Fruit fly (Drosophila melanogaster): Measurements from ENCODE around the gene Grl36a.

The Grl36a gene

DNA sequence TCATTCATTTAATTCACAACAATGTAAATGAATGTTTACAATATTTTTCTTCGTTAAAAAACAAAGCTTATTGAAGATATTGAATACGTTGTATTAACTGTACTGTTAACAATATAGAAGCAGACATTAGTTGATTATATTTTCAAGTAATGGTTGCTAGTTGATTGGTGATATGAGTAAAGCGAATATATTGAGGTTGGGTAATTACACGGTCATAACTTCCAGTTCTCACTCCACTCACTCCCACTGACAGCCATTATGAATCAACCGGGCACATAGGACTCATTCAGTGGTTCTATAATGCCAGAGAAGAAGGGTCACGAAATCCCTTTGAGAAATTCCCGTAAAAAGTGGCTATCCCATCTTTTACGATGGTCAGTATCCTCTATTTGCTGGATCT, at the start of gene Grl36a:
Gene Grl36a (plus strand): TSS at position 301 of the 400 bp plus-strand sequence.
- no peak for TF ChIP-seq psq (optimal IDR thresholded peaks at IDR 0.05)

DNA sequence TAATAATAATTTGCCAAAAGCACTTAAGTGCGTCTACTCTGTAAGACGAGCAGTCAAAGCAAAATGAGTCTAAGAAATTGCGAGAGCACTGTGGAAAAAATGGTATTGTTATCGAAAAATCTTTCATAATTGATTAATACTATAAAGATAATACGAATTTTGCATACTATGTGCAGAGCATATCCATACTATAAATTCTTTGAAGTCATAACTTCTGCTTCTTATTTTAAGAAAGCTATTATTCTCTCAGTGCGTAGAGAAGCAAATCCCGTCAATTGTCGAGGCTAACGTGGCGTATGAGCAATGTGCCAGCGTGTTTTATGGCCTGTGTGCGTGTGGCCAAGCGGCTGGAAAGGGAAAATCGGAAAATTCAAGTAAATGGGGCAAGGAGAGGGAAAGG, 22.1 kb upstream of the Grl36a start:
- no peak for TF ChIP-seq Myc (optimal IDR thresholded peaks at IDR 0.05)
- TF ChIP-seq psq (optimal IDR thresholded peaks at IDR 0.05): no peak
- TF ChIP-seq ttk (optimal IDR thresholded peaks at IDR 0.05): no peak

DNA sequence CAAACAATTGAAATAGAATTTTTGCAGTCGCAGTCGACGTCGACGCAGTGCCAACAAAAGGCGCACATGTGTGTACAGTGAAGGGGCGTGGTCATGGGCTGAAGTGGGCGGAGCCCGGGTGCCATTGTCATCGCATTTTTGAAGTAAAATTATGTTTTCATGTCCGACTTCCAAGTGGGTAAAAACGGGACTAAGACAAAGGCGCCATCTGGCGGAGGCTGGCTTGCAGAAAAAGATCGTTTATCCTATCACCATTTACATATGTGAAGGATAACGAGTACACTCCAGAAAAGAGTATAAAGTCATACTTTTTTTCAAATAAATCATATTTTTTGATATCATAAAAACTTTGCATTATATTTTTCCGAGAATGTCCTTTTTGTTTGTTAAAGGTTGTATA, 18.4 kb upstream of the Grl36a start:
- TF ChIP-seq ttk (optimal IDR thresholded peaks at IDR 0.05) (no peak), Sin3A (optimal IDR thresholded peaks at IDR 0.05) (no peak), h (optimal IDR thresholded peaks at IDR 0.05) (no peak), Myc (optimal IDR thresholded peaks at IDR 0.05) (no peak), insv (optimal IDR thresholded peaks at IDR 0.05) (no peak), psq (optimal IDR thresholded peaks at IDR 0.05) (no peak)

DNA sequence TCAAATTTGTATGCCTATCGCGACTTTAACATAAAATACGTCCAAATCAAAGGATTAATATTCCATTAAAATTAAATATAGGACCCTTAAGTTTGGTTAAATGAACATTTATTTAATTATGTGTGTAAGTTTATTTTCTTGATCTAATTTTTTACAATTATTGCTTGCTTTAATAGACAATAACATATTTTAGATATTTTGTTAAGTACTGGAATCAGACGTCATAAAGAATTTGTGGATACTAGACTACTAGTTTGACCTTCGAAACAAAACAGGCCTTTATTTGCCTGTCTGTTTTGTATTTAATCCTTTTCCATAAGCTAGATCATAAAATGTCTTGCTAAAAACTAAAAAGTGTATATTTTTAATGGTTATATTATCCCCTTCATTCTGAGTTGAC, 8.6 kb upstream of the Grl36a start, which contains the start of gene CG34169:
Gene CG34169 (plus strand): TSS at position 301 of the 400 bp plus-strand sequence.
- TF ChIP-seq psq (optimal IDR thresholded peaks at IDR 0.05): no peak
- TF ChIP-seq ttk (optimal IDR thresholded peaks at IDR 0.05): no peak
- TF ChIP-seq Sin3A (optimal IDR thresholded peaks at IDR 0.05): no peak
- no peak for TF ChIP-seq h (optimal IDR thresholded peaks at IDR 0.05)
- TF ChIP-seq insv (optimal IDR thresholded peaks at IDR 0.05): no peak
- no peak for TF ChIP-seq Myc (optimal IDR thresholded peaks at IDR 0.05)

DNA sequence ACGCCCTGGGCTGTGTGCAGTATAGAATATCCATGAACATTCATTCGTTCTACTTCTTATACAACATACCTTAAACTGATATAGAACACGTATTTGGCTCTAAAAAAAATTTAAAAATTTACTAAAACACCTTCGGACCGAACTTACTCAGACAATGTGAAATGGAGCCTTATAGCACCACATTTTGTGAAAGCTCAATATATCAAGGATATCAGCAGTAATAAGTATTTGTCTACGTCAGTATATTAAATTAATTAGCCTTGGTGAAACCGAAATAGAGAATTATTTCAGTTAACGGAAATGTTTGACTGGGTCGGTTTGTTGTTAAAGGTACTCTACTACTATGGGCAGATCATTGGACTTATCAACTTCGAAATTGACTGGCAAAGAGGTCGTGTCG, 5.4 kb upstream of the Grl36a start, which contains the start of gene Gr36a:
Gene Gr36a (plus strand): TSS at position 301 of the 400 bp plus-strand sequence.
- TF ChIP-seq psq (optimal IDR thresholded peaks at IDR 0.05): no peak
- no peak for TF ChIP-seq Myc (optimal IDR thresholded peaks at IDR 0.05)
- TF ChIP-seq ttk (optimal IDR thresholded peaks at IDR 0.05): no peak
- TF ChIP-seq insv (optimal IDR thresholded peaks at IDR 0.05): no peak
- no peak for TF ChIP-seq Sin3A (optimal IDR thresholded peaks at IDR 0.05)
- no peak for TF ChIP-seq h (optimal IDR thresholded peaks at IDR 0.05)

DNA sequence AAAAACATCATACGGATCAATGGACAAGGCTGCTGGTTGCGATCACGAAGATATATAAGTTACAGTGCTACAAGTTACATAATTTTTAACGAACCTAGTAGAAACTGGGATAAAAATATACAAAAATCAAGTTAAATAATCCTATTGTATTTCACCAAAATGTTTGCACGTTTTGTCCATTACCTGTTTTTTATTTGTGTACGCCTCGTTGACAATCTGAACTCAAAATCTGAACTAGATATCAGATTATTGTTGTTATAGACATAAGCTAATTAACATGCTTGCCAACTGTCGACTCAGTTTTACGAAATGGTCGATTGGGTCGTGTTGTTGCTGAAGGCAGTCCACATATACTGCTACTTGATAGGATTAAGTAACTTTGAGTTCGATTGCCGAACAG, 3.3 kb upstream of the Grl36a start, which contains the start of gene Gr36b:
Gene Gr36b (plus strand): TSS at position 301 of the 400 bp plus-strand sequence.
- TF ChIP-seq Myc (optimal IDR thresholded peaks at IDR 0.05) (no peak), Sin3A (optimal IDR thresholded peaks at IDR 0.05) (no peak), insv (optimal IDR thresholded peaks at IDR 0.05) (no peak), ttk (optimal IDR thresholded peaks at IDR 0.05) (no peak), psq (optimal IDR thresholded peaks at IDR 0.05) (no peak), h (optimal IDR thresholded peaks at IDR 0.05) (no peak)

DNA sequence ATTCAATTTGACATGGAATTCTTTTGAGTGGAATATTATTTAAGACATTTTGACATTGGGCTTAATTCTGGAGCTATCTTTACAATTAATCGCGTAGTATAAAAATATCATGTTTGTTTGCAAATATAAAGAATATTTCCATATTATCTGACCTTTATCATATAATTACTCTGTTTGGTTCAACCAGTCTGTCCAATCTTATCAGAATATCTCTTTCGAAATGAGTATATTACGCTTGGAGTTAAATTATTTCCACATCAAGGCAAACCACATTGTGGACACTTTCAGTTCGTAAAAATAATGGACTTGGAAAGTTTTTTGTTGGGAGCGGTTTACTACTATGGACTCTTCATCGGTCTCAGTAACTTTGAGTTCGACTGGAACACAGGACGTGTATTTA, 1.7 kb upstream of the Grl36a start, which contains the start of gene Gr36c:
Gene Gr36c (plus strand): TSS at position 301 of the 400 bp plus-strand sequence.
- no peak for TF ChIP-seq Sin3A (optimal IDR thresholded peaks at IDR 0.05)
- no peak for TF ChIP-seq ttk (optimal IDR thresholded peaks at IDR 0.05)
- TF ChIP-seq insv (optimal IDR thresholded peaks at IDR 0.05): no peak
- TF ChIP-seq Myc (optimal IDR thresholded peaks at IDR 0.05): no peak
- no peak for TF ChIP-seq psq (optimal IDR thresholded peaks at IDR 0.05)
- TF ChIP-seq h (optimal IDR thresholded peaks at IDR 0.05): no peak

DNA sequence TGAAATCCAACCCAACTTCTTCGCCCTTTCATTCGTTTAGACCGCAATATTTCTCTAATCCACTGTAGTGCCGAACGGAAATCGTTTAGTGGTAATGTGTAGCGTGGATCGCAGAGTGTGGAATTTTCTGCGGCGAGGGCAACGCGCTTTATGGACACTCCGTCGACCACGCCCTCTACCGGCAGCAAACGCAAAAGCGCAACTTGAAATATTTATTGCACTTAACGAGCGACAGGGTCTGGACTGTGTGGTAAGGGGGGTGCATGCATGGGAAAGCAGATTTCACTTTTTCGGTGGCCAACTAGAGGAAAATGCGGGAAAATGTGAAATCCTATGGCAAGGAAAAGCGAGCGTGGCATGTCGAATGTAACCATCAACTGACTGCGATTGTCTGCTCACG, 13.5 kb downstream of the Grl36a start:
- no peak for TF ChIP-seq h (optimal IDR thresholded peaks at IDR 0.05)
- TF ChIP-seq ttk (optimal IDR thresholded peaks at IDR 0.05): no peak
- no peak for TF ChIP-seq Myc (optimal IDR thresholded peaks at IDR 0.05)
- no peak for TF ChIP-seq Sin3A (optimal IDR thresholded peaks at IDR 0.05)
- TF ChIP-seq psq (optimal IDR thresholded peaks at IDR 0.05): no peak
- no peak for TF ChIP-seq insv (optimal IDR thresholded peaks at IDR 0.05)

DNA sequence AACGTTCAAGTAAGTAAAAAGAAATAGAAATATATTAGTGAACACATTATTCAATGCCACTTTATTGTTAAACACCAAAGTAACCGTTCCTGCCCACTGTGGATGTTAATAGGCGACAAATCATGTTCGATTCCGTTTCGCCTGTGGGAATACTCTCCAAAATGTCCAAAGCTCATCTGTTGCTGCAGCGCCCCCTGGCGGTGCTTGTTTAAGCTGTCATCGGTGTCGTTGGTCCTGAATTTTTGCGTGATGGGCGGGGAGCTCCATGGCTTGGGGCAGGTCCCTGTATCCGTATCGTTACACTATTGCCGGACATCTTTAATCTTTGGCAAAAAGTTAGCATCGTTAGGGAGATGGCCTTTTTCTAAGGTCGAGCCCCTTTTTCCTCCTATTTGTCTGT, 20.0 kb downstream of the Grl36a start:
- TF ChIP-seq Myc (optimal IDR thresholded peaks at IDR 0.05): no peak
- TF ChIP-seq insv (optimal IDR thresholded peaks at IDR 0.05): no peak
- TF ChIP-seq psq (optimal IDR thresholded peaks at IDR 0.05): no peak
- no peak for TF ChIP-seq Sin3A (optimal IDR thresholded peaks at IDR 0.05)
- no peak for TF ChIP-seq ttk (optimal IDR thresholded peaks at IDR 0.05)

DNA sequence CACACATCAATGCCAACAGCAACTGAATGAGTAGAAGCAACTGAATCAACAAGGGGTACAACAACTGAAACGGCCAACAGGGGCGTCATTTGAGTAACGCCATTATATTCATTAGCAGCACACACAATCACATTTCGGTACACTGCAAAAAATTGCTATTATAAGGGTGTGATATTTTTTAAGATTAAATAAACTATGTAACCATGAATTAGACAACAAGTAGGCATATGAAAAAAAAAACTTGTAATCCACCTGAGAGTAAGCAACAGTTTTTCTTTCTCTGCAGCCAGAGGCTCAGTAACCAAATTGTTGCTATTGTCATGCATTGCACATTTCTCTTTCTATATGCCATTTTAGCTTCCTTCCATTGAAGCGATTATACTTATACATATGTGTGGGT, 22.1 kb downstream of the Grl36a start:
- TF ChIP-seq Sin3A (optimal IDR thresholded peaks at IDR 0.05): no peak

DNA sequence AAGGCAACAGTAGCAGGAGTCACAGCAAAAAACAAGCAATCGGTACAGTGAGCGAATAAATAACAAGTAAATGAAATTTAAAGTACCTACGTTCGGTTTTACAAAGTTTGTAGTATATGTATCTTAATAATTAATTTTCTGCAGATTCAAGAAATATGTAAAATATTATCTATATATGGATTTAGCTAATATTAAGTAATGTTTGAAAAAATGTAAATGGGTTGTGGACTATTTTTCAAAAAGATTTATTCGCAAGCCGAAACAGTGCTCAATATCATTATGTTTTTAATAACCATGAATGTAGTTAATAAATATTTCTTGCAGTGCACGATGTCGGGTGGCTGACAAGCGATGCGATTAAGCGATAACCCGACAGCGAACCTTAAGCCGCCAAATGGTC, 25.3 kb downstream of the Grl36a start:
- TF ChIP-seq h (optimal IDR thresholded peaks at IDR 0.05) (no peak), insv (optimal IDR thresholded peaks at IDR 0.05) (no peak), ttk (optimal IDR thresholded peaks at IDR 0.05) (no peak), psq (optimal IDR thresholded peaks at IDR 0.05) (no peak), Sin3A (optimal IDR thresholded peaks at IDR 0.05) (no peak), Myc (optimal IDR thresholded peaks at IDR 0.05) (no peak)

DNA sequence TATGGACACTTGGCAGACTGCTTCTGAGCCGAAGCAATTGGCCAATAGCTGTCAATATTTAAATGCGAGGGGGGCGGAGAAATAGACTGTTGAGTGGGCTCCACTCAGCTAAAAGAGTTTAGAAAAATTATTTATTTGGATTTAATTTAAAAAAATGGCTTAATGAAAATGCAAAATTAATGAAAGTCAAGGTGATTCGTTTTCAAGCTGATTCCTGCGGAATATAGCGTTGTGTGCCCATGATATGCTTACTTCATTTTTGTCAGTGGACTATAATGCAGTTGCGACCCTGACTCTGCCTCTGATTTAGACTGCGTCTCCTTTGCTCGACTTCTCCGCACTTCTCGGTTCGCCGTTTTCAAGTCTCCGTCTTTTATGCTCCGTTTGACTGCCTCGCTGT, 35.1 kb downstream of the Grl36a start:
- TF ChIP-seq Sin3A (optimal IDR thresholded peaks at IDR 0.05): no peak
- no peak for TF ChIP-seq psq (optimal IDR thresholded peaks at IDR 0.05)
- TF ChIP-seq Myc (optimal IDR thresholded peaks at IDR 0.05): no peak
- TF ChIP-seq ttk (optimal IDR thresholded peaks at IDR 0.05): no peak
- no peak for TF ChIP-seq insv (optimal IDR thresholded peaks at IDR 0.05)
- no peak for TF ChIP-seq h (optimal IDR thresholded peaks at IDR 0.05)

DNA sequence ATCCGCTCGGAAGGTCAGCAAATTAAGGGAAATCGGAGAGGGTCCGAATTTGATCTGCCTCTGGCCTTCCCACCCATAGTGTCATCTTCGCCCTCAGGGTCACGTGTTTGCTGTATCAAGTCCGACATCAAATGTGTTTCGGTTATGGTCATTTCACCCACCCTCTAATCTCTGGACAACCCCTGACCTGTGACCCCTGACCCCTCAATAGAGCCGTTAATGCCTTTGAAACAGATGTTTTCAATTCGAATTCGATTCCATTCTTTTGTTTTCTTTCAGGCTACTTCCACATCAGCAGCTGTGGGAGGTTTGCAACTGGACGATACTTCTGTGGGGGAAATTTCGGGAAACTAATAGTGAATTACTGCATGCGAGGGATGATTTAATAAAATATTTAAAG, 39.7 kb downstream of the Grl36a start:
- TF ChIP-seq Sin3A (optimal IDR thresholded peaks at IDR 0.05): no peak
- no peak for TF ChIP-seq insv (optimal IDR thresholded peaks at IDR 0.05)
- TF ChIP-seq h (optimal IDR thresholded peaks at IDR 0.05): no peak
- no peak for TF ChIP-seq Myc (optimal IDR thresholded peaks at IDR 0.05)
- TF ChIP-seq ttk (optimal IDR thresholded peaks at IDR 0.05): no peak
- TF ChIP-seq psq (optimal IDR thresholded peaks at IDR 0.05): no peak

DNA sequence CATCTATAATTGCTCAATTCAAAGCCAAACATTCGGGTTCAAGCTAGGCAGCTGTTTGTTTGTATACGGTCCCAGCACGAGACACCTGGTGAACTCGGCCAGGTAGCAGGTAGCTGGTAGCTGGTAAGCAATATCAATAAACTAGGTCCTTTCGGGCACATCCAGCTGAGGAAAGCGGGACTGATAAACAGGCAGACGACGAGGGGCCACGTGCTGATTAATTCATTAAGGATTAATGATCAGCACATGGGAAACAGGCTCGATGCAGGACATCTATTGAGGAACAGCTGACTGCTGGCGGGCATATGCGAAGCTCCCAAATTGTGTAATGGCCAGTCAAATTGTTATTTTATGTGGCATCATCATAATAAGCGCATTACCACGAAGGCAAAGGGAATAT, 40.4 kb downstream of the Grl36a start:
- TF ChIP-seq insv (optimal IDR thresholded peaks at IDR 0.05): no peak
- TF ChIP-seq Sin3A (optimal IDR thresholded peaks at IDR 0.05): no peak
- no peak for TF ChIP-seq h (optimal IDR thresholded peaks at IDR 0.05)
- TF ChIP-seq Myc (optimal IDR thresholded peaks at IDR 0.05): no peak
- TF ChIP-seq ttk (optimal IDR thresholded peaks at IDR 0.05): no peak
- TF ChIP-seq psq (optimal IDR thresholded peaks at IDR 0.05): no peak
